ENCODE assay signal across 2 fruit fly cellular contexts in the genomic region with DNA sequence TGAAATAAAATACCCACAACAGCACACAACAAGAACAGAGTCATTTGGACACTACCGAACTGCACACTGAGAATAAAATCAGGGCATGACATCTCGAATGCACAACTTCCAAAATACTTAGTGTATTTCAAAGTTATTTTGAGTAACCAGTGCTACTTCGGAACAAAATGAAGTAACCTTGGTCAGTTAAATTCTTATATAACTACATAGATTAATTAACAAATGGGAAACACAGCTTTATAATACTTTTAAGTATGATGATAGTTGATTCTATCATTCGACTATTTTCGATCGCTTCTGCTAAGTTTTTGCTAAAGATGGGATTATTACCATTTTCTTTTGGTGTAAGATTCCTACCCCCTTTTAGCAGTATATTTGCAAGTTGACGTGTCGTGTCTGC.
TF ChIP-seq lines count a peak whose summit lies in the region.

No protein-coding gene starts in this region.

- no peak for TF ChIP-seq CTCF in whole organism, embryonic (GFP tag; optimal IDR thresholded peaks at IDR 0.05; lab: Kevin White, UChicago)

TF ChIP-seq in whole organism, embryonic, 481 proteins besides CTCF, POLR2A, EP300 and RAD21:
- TF ChIP-seq CG12236 (GFP tag; optimal IDR thresholded peaks at IDR 0.05; lab: Kevin White, UChicago) = no peak
- TF ChIP-seq Hmr (GFP tag; optimal IDR thresholded peaks at IDR 0.05; lab: Kevin White, UChicago) = peak; percentile 1
- TF ChIP-seq lab (GFP tag; optimal IDR thresholded peaks at IDR 0.05; lab: Kevin White, UChicago) = peak; percentile 1
- TF ChIP-seq CG3995 (GFP tag; optimal IDR thresholded peaks at IDR 0.05; lab: Kevin White, UChicago) = no peak
- TF ChIP-seq CG2120 (GFP tag; optimal IDR thresholded peaks at IDR 0.05; lab: Kevin White, UChicago) = peak; percentile 19
- no peak for TF ChIP-seq CG32532 (GFP tag; IDR thresholded peaks at IDR 0.05; lab: Robert Waterston, UW)
- TF ChIP-seq CG12769 (tag; optimal IDR thresholded peaks at IDR 0.05; lab: Kevin White, UChicago) = peak; percentile 7
- TF ChIP-seq CG14050 (GFP tag; IDR thresholded peaks at IDR 0.05; lab: Robert Waterston, UW) = no peak
- TF ChIP-seq Nf-YC (tag; optimal IDR thresholded peaks at IDR 0.05; lab: Kevin White, UChicago) = no peak
- peak; percentile 10 for TF ChIP-seq CG11504 (tag; optimal IDR thresholded peaks at IDR 0.05; lab: Kevin White, UChicago)
- TF ChIP-seq TFAM (GFP tag; optimal IDR thresholded peaks at IDR 0.05; lab: Kevin White, UChicago) = no peak
- TF ChIP-seq dmrt99B (tag; optimal IDR thresholded peaks at IDR 0.05; lab: Kevin White, UChicago) = peak; percentile 8
- TF ChIP-seq gem (tag; optimal IDR thresholded peaks at IDR 0.05; lab: Kevin White, UChicago) = peak; percentile 13
- peak; percentile 3 for TF ChIP-seq sens (GFP tag; lab: Kevin White, UChicago)
- TF ChIP-seq pan (optimal IDR thresholded peaks at IDR 0.05; lab: Kevin White, UChicago) = no peak
- TF ChIP-seq pan (GFP tag; optimal IDR thresholded peaks at IDR 0.05 in 1 of 2, IDR thresholded peaks at IDR 0.05 in 1 of 2) = no peak
- no peak for TF ChIP-seq HHEX (GFP tag; optimal IDR thresholded peaks at IDR 0.05; lab: Kevin White, UChicago)
- TF ChIP-seq CG17612 (GFP tag; IDR thresholded peaks at IDR 0.05; lab: Robert Waterston, UW) = no peak
- peak; percentile 21 for TF ChIP-seq CG18599 (GFP tag; optimal IDR thresholded peaks at IDR 0.05; lab: Kevin White, UChicago)

TF ChIP-seq in whole organism, prepupa, 60 proteins besides CTCF, POLR2A, EP300 and RAD21:
- TF ChIP-seq OdsH (GFP tag; optimal IDR thresholded peaks at IDR 0.05; lab: Kevin White, UChicago) (no peak), achi (GFP tag; optimal IDR thresholded peaks at IDR 0.05; lab: Kevin White, UChicago) (no peak), Sox15 (GFP tag; optimal IDR thresholded peaks at IDR 0.05; lab: Kevin White, UChicago) (no peak), net (GFP tag; optimal IDR thresholded peaks at IDR 0.05; lab: Kevin White, UChicago) (no peak), Smox (GFP tag; optimal IDR thresholded peaks at IDR 0.05; lab: Kevin White, UChicago) (no peak), CG10631 (GFP tag; optimal IDR thresholded peaks at IDR 0.05; lab: Kevin White, UChicago) (peak; percentile 0), CG9139 (GFP tag; optimal IDR thresholded peaks at IDR 0.05; lab: Kevin White, UChicago) (no peak), CG8119 (GFP tag; IDR thresholded peaks at IDR 0.05; lab: Robert Waterston, UW) (no peak), CG3919 (GFP tag; optimal IDR thresholded peaks at IDR 0.05; lab: Kevin White, UChicago) (no peak), Hr4 (GFP tag; optimal IDR thresholded peaks at IDR 0.05; lab: Kevin White, UChicago) (no peak), CG1621 (tag; optimal IDR thresholded peaks at IDR 0.05; lab: Kevin White, UChicago) (no peak), vri (GFP tag; optimal IDR thresholded peaks at IDR 0.05; lab: Kevin White, UChicago) (no peak), svp (GFP tag; lab: Kevin White, UChicago) (peak; percentile 65), Eip78C (GFP tag; lab: Kevin White, UChicago) (peak; percentile 71), Hr38 (GFP tag; optimal IDR thresholded peaks at IDR 0.05; lab: Kevin White, UChicago) (no peak), CG15336 (GFP tag; IDR thresholded peaks at IDR 0.05; lab: Robert Waterston, UW) (no peak), CG32006 (GFP tag; optimal IDR thresholded peaks at IDR 0.05; lab: Kevin White, UChicago) (peak; percentile 21), CG10669 (GFP tag; optimal IDR thresholded peaks at IDR 0.05; lab: Kevin White, UChicago) (no peak), CG34406 (GFP tag; optimal IDR thresholded peaks at IDR 0.05; lab: Kevin White, UChicago) (no peak)
